Fruit fly (Drosophila melanogaster): ENCODE data around the gene Akap200.

The Akap200 gene

dm6 chr2L:8414887-8415883 lies at the start of gene Akap200, which contains the start of gene CG13398 (continued):
- no peak for TF ChIP-seq CG1233 (GFP tag; optimal IDR thresholded peaks at IDR 0.05)
- TF ChIP-seq CG9876 (GFP tag; optimal IDR thresholded peaks at IDR 0.05), result no peak
- peak; percentile 48 for TF ChIP-seq CG2120 (GFP tag; optimal IDR thresholded peaks at IDR 0.05)
- TF ChIP-seq chn (GFP tag; optimal IDR thresholded peaks at IDR 0.05), result peak; percentile 50
- no peak; the same call in none of the 2 replicates for TF ChIP-seq vvl (GFP tag; IDR thresholded peaks at IDR 0.05)
- TF ChIP-seq CG42726 (GFP tag; IDR thresholded peaks at IDR 0.05; ENCODE audit: partially characterized antibody), result no peak
- peak; percentile 38 for TF ChIP-seq CG10209 (GFP tag; optimal IDR thresholded peaks at IDR 0.05)
- no peak for TF ChIP-seq vfl (GFP tag; optimal IDR thresholded peaks at IDR 0.05)
- peak; percentile 90 for TF ChIP-seq Sry-β (GFP tag; optimal IDR thresholded peaks at IDR 0.05)
- peak; percentile 71 for TF ChIP-seq row (GFP tag; IDR thresholded peaks at IDR 0.05)
- no peak for TF ChIP-seq prd (optimal IDR thresholded peaks at IDR 0.05)
- peak; percentile 47; the same call in 1 of the 3 replicates for TF ChIP-seq prd (GFP tag; IDR thresholded peaks at IDR 0.05)
- TF ChIP-seq kah (GFP tag; optimal IDR thresholded peaks at IDR 0.05), result no peak
- no peak for TF ChIP-seq ems (GFP tag; optimal IDR thresholded peaks at IDR 0.05)
- TF ChIP-seq bab2 (GFP tag; optimal IDR thresholded peaks at IDR 0.05), result no peak
- TF ChIP-seq zfh2 (GFP tag; optimal IDR thresholded peaks at IDR 0.05), result no peak
- peak; percentile 36 for TF ChIP-seq fd96Cb (tag; optimal IDR thresholded peaks at IDR 0.05)
- TF ChIP-seq fu2 (GFP tag; optimal IDR thresholded peaks at IDR 0.05), result no peak
- TF ChIP-seq Sry-δ (GFP tag; optimal IDR thresholded peaks at IDR 0.05), result no peak
- peak; percentile 44 for TF ChIP-seq Sox100B (GFP tag; optimal IDR thresholded peaks at IDR 0.05)
- TF ChIP-seq pfk (GFP tag; optimal IDR thresholded peaks at IDR 0.05), result no peak
- TF ChIP-seq pros (GFP tag; optimal IDR thresholded peaks at IDR 0.05), result peak; percentile 24
- TF ChIP-seq CG7372 (GFP tag; IDR thresholded peaks at IDR 0.05), result no peak
- peak; percentile 90 for TF ChIP-seq sens (GFP tag)
- no peak for TF ChIP-seq twi (tag; optimal IDR thresholded peaks at IDR 0.05)
- no peak for TF ChIP-seq dysf (GFP tag; IDR thresholded peaks at IDR 0.05)
- peak; percentile 39 for TF ChIP-seq Xbp1 (GFP tag; optimal IDR thresholded peaks at IDR 0.05)
- TF ChIP-seq salm (tag; optimal IDR thresholded peaks at IDR 0.05), result no peak
- peak; percentile 37 for TF ChIP-seq CG17829 (tag; optimal IDR thresholded peaks at IDR 0.05)
- TF ChIP-seq bigmax (GFP tag; optimal IDR thresholded peaks at IDR 0.05), result no peak
- peak; percentile 98 for TF ChIP-seq trem (tag; optimal IDR thresholded peaks at IDR 0.05)
- no peak for TF ChIP-seq CG8765 (GFP tag; IDR thresholded peaks at IDR 0.05)
- 0 out of 2 replicates have a peak, but pooled peaks have one; percentile 20 for TF ChIP-seq Dref (GFP tag; IDR thresholded peaks at IDR 0.05)
- peak; percentile 94 for TF ChIP-seq phol (tag; optimal IDR thresholded peaks at IDR 0.05)
- no peak for TF ChIP-seq CG3726 (GFP tag; IDR thresholded peaks at IDR 0.05)
- TF ChIP-seq CG4617 (GFP tag; optimal IDR thresholded peaks at IDR 0.05; ENCODE audit: borderline replicate concordance), result peak; percentile 72
- no peak for TF ChIP-seq ash1 (GFP tag; optimal IDR thresholded peaks at IDR 0.05)

dm6 chr2L:8365701-8366643 lies 49.5 kb upstream of the Akap200 start, which contains the start of gene Pp2A-29B:
TSS of gene Pp2A-29B (plus strand) at chr2L:8366038.
- no peak for TF ChIP-seq CG16815 (GFP tag; optimal IDR thresholded peaks at IDR 0.05)
- TF ChIP-seq h (optimal IDR thresholded peaks at IDR 0.05), result no peak
- no peak for TF ChIP-seq Myb (GFP tag; optimal IDR thresholded peaks at IDR 0.05)
- TF ChIP-seq C15 (GFP tag; IDR thresholded peaks at IDR 0.05), result no peak
- no peak for TF ChIP-seq CG6254 (GFP tag; optimal IDR thresholded peaks at IDR 0.05)
- no peak for TF ChIP-seq CG10979 (tag; optimal IDR thresholded peaks at IDR 0.05)
- TF ChIP-seq Bteb2 (GFP tag; optimal IDR thresholded peaks at IDR 0.05), result no peak
- TF ChIP-seq CG17359 (tag; optimal IDR thresholded peaks at IDR 0.05), result peak; percentile 28
- TF ChIP-seq Lpt (GFP tag; optimal IDR thresholded peaks at IDR 0.05), result no peak
- TF ChIP-seq CG13424 (tag; optimal IDR thresholded peaks at IDR 0.05), result no peak
- TF ChIP-seq CG18262 (tag; optimal IDR thresholded peaks at IDR 0.05), result peak; percentile 45
- TF ChIP-seq HLH4C (GFP tag; IDR thresholded peaks at IDR 0.05; ENCODE audit: partially characterized antibody), result peak; percentile 99
- peak; percentile 37 for TF ChIP-seq sens (GFP tag)

All from whole organism, embryonic.